Worm (Caenorhabditis elegans) whole organism, mixed stage, embryonic: Measurements from ENCODE around the gene acl-9.

ENCODE experiments used
- ceh-43 ChIP-seq: fragments of 200-800 bp; sonication (Bioruptor generic); optimal IDR thresholded peaks from 2 replicates; lab custom pipeline; 2018; ENCODE audit warnings: mild to moderate bottlenecking, missing genetic modification characterization, moderate library complexity, missing compliant biosample characterization
- elt-3 ChIP-seq: fragments of 150-350 bp; optimal IDR thresholded peaks from 2 replicates; lab custom pipeline; 2014; ENCODE audit warnings: missing biosample characterization, missing genetic modification characterization
- lsy-2 ChIP-seq: fragments of 150-350 bp; optimal IDR thresholded peaks from 2 replicates; lab custom pipeline; 2014; ENCODE audit warnings: missing biosample characterization, missing genetic modification characterization
- nhr-237 ChIP-seq: fragments of 150-350 bp; optimal IDR thresholded peaks from 2 replicates; lab custom pipeline; 2014; ENCODE audit warnings: missing biosample characterization, missing genetic modification characterization
- nhr-76 ChIP-seq: sonication (generic microtip); optimal IDR thresholded peaks from 2 replicates; lab custom pipeline; 2017; ENCODE audit warnings: missing biosample characterization, missing genetic modification characterization
- pha-4 ChIP-seq: fragments of 150-350 bp; optimal IDR thresholded peaks from 2 replicates; lab custom pipeline; 2018; ENCODE audit warnings: missing biosample characterization, missing genetic modification reagents, missing genetic modification characterization
- snpc-4 ChIP-seq: fragments of 150-350 bp; optimal IDR thresholded peaks from 2 replicates; lab custom pipeline; 2014; ENCODE audit warnings: missing biosample characterization, missing genetic modification characterization
- sptf-1 ChIP-seq: sonication (generic microtip); optimal IDR thresholded peaks from 2 replicates; lab custom pipeline; 2017; ENCODE audit warnings: mild to moderate bottlenecking, missing genetic modification characterization, moderate library complexity, missing compliant biosample characterization
- unc-62 ChIP-seq: fragments of 150-350 bp; optimal IDR thresholded peaks from 2 replicates; lab custom pipeline; 2014; ENCODE audit warnings: missing biosample characterization, missing genetic modification reagents, missing genetic modification characterization
- ztf-11 ChIP-seq: fragments of 150-350 bp; optimal IDR thresholded peaks from 2 replicates; lab custom pipeline; 2014; ENCODE audit warnings: missing biosample characterization, missing genetic modification characterization

DNA sequence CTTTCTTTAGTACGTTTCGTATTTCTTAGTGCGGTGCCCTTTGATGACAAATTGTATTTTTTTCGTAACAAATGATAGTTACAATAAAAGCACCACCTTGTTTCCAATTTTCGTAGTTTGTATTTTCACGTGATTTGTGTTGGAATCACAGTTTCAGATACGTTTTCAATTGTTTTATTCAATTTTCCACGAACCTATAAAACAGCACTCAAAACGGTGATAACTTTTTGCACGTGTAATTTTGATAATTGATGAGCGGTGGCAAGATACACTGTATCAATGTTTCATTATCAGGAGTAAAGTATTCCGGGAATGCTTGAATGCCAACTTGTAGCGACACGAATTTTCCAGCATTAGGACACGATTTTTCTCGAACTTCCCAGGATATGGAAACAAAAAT, 41.9 kb upstream of the acl-9 start:
- no peak for TF ChIP-seq ceh-43 (GFP tag; lab: Kevin White, UChicago)
- TF ChIP-seq sptf-1 (tag; lab: Kevin White, UChicago) = no peak
- TF ChIP-seq nhr-237 (tag; lab: Kevin White, UChicago) = no peak
- TF ChIP-seq unc-62 (GFP tag; lab: Kevin White, UChicago) = no peak
- no peak for TF ChIP-seq lsy-2 (tag; lab: Kevin White, UChicago)
- TF ChIP-seq nhr-76 (tag; lab: Kevin White, UChicago) = no peak
- TF ChIP-seq ztf-11 = no peak
- no peak for TF ChIP-seq snpc-4 (tag; lab: Kevin White, UChicago)
- no peak for TF ChIP-seq pha-4 (tag; lab: Kevin White, UChicago)
- TF ChIP-seq elt-3 (tag; lab: Kevin White, UChicago) = no peak
